Fruit fly (Drosophila melanogaster): ENCODE results near the gene CG1271.

CG1271 gene

dm6 chr3L:3081146-3081872, 29.0 kb downstream of the CG1271 start (continued):
- TF ChIP-seq sqz (GFP tag; optimal IDR thresholded peaks at IDR 0.05) (peak; percentile 99), h (optimal IDR thresholded peaks at IDR 0.05) (no peak), sr (GFP tag; IDR thresholded peaks at IDR 0.05) (peak; percentile 97), CG18599 (GFP tag; optimal IDR thresholded peaks at IDR 0.05) (peak; percentile 100), CG13287 (GFP tag; IDR thresholded peaks at IDR 0.05; ENCODE audit: partially characterized antibody) (peak; percentile 85), Poxn (GFP tag; IDR thresholded peaks at IDR 0.05) (peak; percentile 94), CG3163 (GFP tag; optimal IDR thresholded peaks at IDR 0.05) (peak; percentile 78), Hr78 (GFP tag; optimal IDR thresholded peaks at IDR 0.05) (peak in 1 of 2 experiments; percentile 77), CG31365 (tag; optimal IDR thresholded peaks at IDR 0.05) (peak; percentile 93), CG10147 (GFP tag; optimal IDR thresholded peaks at IDR 0.05) (peak; percentile 96), CG14965 (GFP tag; optimal IDR thresholded peaks at IDR 0.05; ENCODE audit: borderline replicate concordance) (peak; percentile 72), CG10543 (GFP tag; optimal IDR thresholded peaks at IDR 0.05) (peak; percentile 99), Dip2 (GFP tag; IDR thresholded peaks at IDR 0.05) (peak; percentile 72), Doc2 (GFP tag; IDR thresholded peaks at IDR 0.05) (peak; percentile 94), Atf6 (GFP tag; IDR thresholded peaks at IDR 0.05) (peak; percentile 99), CG11398 (GFP tag; optimal IDR thresholded peaks at IDR 0.05) (peak; percentile 91), B-H2 (GFP tag; optimal IDR thresholded peaks at IDR 0.05) (peak; percentile 98), Nf-YB (GFP tag; optimal IDR thresholded peaks at IDR 0.05) (peak; percentile 88)

dm6 chr3L:3081966-3082516, 29.7 kb downstream of the CG1271 start:
- TF ChIP-seq sd (tag; optimal IDR thresholded peaks at IDR 0.05) = peak; percentile 4
- peak; percentile 9 for TF ChIP-seq CG7745 (tag; optimal IDR thresholded peaks at IDR 0.05)
- peak; percentile 22; the same call in 1 of the 3 replicates for TF ChIP-seq CG34422 (GFP tag; IDR thresholded peaks at IDR 0.05)
- TF ChIP-seq gcm (GFP tag; optimal IDR thresholded peaks at IDR 0.05) = no peak
- no peak for TF ChIP-seq hth (optimal IDR thresholded peaks at IDR 0.05)
- 0 out of 3 replicates have a peak, but pooled peaks have one; percentile 58 for TF ChIP-seq CG2199 (GFP tag; IDR thresholded peaks at IDR 0.05)
- TF ChIP-seq exex (tag; optimal IDR thresholded peaks at IDR 0.05) = peak; percentile 52
- no peak for TF ChIP-seq tup (GFP tag; optimal IDR thresholded peaks at IDR 0.05)
- TF ChIP-seq PHDP (tag; optimal IDR thresholded peaks at IDR 0.05) = peak; percentile 7
- peak; percentile 8 for TF ChIP-seq CrebB (tag; optimal IDR thresholded peaks at IDR 0.05)
- TF ChIP-seq cad (GFP tag; optimal IDR thresholded peaks at IDR 0.05) = peak; percentile 50
- peak; percentile 38 for TF ChIP-seq sug (tag; optimal IDR thresholded peaks at IDR 0.05)
- TF ChIP-seq CG6654 (GFP tag; optimal IDR thresholded peaks at IDR 0.05) = peak; percentile 96
- TF ChIP-seq CG10543 (GFP tag; optimal IDR thresholded peaks at IDR 0.05) = peak; percentile 38
- no peak for TF ChIP-seq CG17186 (GFP tag; optimal IDR thresholded peaks at IDR 0.05)
- peak; percentile 78 for TF ChIP-seq abd-A (tag; optimal IDR thresholded peaks at IDR 0.05)
- no peak for TF ChIP-seq Fer2 (tag; optimal IDR thresholded peaks at IDR 0.05)
- TF ChIP-seq crol (GFP tag; IDR thresholded peaks at IDR 0.05) = 0 out of 2 replicates have a peak, but pooled peaks have one; percentile 28
- no peak for TF ChIP-seq CG8290 (GFP tag; optimal IDR thresholded peaks at IDR 0.05)
- peak in 1 of 2 experiments; percentile 31 for TF ChIP-seq CG8290 (tag; optimal IDR thresholded peaks at IDR 0.05)
- no peak for TF ChIP-seq CG15011 (GFP tag; optimal IDR thresholded peaks at IDR 0.05)
- TF ChIP-seq pb (GFP tag; optimal IDR thresholded peaks at IDR 0.05) = no peak
- no peak for TF ChIP-seq CG11723 (GFP tag; optimal IDR thresholded peaks at IDR 0.05)
- TF ChIP-seq mirr (GFP tag; optimal IDR thresholded peaks at IDR 0.05) = peak; percentile 65
- TF ChIP-seq Awh (GFP tag; IDR thresholded peaks at IDR 0.05) = no peak
- TF ChIP-seq Med (GFP tag) = peak; percentile 75
- TF ChIP-seq kni (GFP tag; optimal IDR thresholded peaks at IDR 0.05) = peak; percentile 27
- peak; percentile 97 for TF ChIP-seq CG13894 (tag; optimal IDR thresholded peaks at IDR 0.05)
- peak; percentile 25 for TF ChIP-seq CG34376 (GFP tag; optimal IDR thresholded peaks at IDR 0.05)
- peak; percentile 42 for TF ChIP-seq Vsx1 (GFP tag; optimal IDR thresholded peaks at IDR 0.05)
- TF ChIP-seq CG12769 (tag; optimal IDR thresholded peaks at IDR 0.05) = peak; percentile 20
